Worm (Caenorhabditis elegans): ENCODE measurements around the gene tcl-2.
A peak's percentile ranks its signal among the peaks of the same experiment; 100 is the strongest.

tcl-2 gene

ce11 chrIV:183519-183918 lies 4.6 kb downstream of the tcl-2 start:
- TF ChIP-seq madf-2 (tag; optimal IDR thresholded peaks at IDR 0.05): no peak
- TF ChIP-seq ceh-14 (tag; optimal IDR thresholded peaks at IDR 0.05): no peak
- TF ChIP-seq dmd-4 (tag; optimal IDR thresholded peaks at IDR 0.05; ENCODE audit: borderline replicate concordance): no peak
- no peak for TF ChIP-seq ttx-3 (tag; optimal IDR thresholded peaks at IDR 0.05)
- no peak for TF ChIP-seq fkh-6 (tag; optimal IDR thresholded peaks at IDR 0.05)
- TF ChIP-seq tbx-2 (tag; optimal IDR thresholded peaks at IDR 0.05): no peak
- TF ChIP-seq hlh-30 (tag; optimal IDR thresholded peaks at IDR 0.05; ENCODE audit: insufficient read depth): no peak
- no peak for TF ChIP-seq unc-3 (GFP tag; conservative IDR thresholded peaks at IDR 0.05)
- TF ChIP-seq unc-3 (tag; optimal IDR thresholded peaks at IDR 0.05): no peak

- no peak for TF ChIP-seq tbx-2 (tag; optimal IDR thresholded peaks at IDR 0.05)
- TF ChIP-seq dve-1 (tag; optimal IDR thresholded peaks at IDR 0.05): no peak
- no peak for TF ChIP-seq T23F11.4 (GFP tag; optimal IDR thresholded peaks at IDR 0.05)
- TF ChIP-seq ama-1 (optimal IDR thresholded peaks at IDR 0.05): no peak
- no peak for TF ChIP-seq ceh-2 (tag; optimal IDR thresholded peaks at IDR 0.05)
- no peak for TF ChIP-seq zip-5 (tag; optimal IDR thresholded peaks at IDR 0.05)
- TF ChIP-seq K09A11.1 (tag; optimal IDR thresholded peaks at IDR 0.05; ENCODE audit: insufficient read depth): no peak
- no peak for TF ChIP-seq npax-4 (tag; optimal IDR thresholded peaks at IDR 0.05)
- TF ChIP-seq hlh-8 (tag; optimal IDR thresholded peaks at IDR 0.05): no peak
- TF ChIP-seq nhr-11 (tag; optimal IDR thresholded peaks at IDR 0.05): no peak
- no peak for TF ChIP-seq ceh-14 (tag; optimal IDR thresholded peaks at IDR 0.05)
- no peak for TF ChIP-seq pha-2 (tag; optimal IDR thresholded peaks at IDR 0.05)
- no peak for TF ChIP-seq unc-86 (tag; optimal IDR thresholded peaks at IDR 0.05)
- TF ChIP-seq syd-9 (tag; optimal IDR thresholded peaks at IDR 0.05): no peak
Measured at ce11 chrIV:184184-184583, 5.3 kb downstream of the tcl-2 start, which contains the start of gene pnc-1. Gene pnc-1, plus strand, starts transcription at chrIV:184484.

ce11 chrIV:186110-186509 lies 7.2 kb downstream of the tcl-2 start:
- TF ChIP-seq tbx-2 (tag; optimal IDR thresholded peaks at IDR 0.05) (peak; percentile 22), nfya-1 (tag; optimal IDR thresholded peaks at IDR 0.05) (peak; percentile 7), unc-42 (tag; optimal IDR thresholded peaks at IDR 0.05) (peak; percentile 25), hlh-8 (tag; optimal IDR thresholded peaks at IDR 0.05) (no peak), pax-1 (tag; optimal IDR thresholded peaks at IDR 0.05) (no peak), ceh-34 (tag; optimal IDR thresholded peaks at IDR 0.05) (peak; percentile 97), ceh-19 (GFP tag; optimal IDR thresholded peaks at IDR 0.05) (peak; percentile 49), pat-9 (tag; optimal IDR thresholded peaks at IDR 0.05) (no peak), ceh-14 (tag; optimal IDR thresholded peaks at IDR 0.05) (peak; percentile 18)

- TF ChIP-seq dmd-4 (tag; optimal IDR thresholded peaks at IDR 0.05; ENCODE audit: borderline replicate concordance) (no peak), K02D7.2 (tag; optimal IDR thresholded peaks at IDR 0.05) (no peak), npax-4 (tag; optimal IDR thresholded peaks at IDR 0.05) (no peak), sdc-2 (tag; optimal IDR thresholded peaks at IDR 0.05) (no peak), ceh-30 (tag; optimal IDR thresholded peaks at IDR 0.05) (no peak), eyg-1 (tag; optimal IDR thresholded peaks at IDR 0.05) (no peak), ttx-3 (tag; optimal IDR thresholded peaks at IDR 0.05) (no peak), pat-9 (tag; optimal IDR thresholded peaks at IDR 0.05) (no peak), ceh-14 (tag; optimal IDR thresholded peaks at IDR 0.05) (peak; percentile 7)
Measured at ce11 chrIV:187336-187735, 8.5 kb downstream of the tcl-2 start.

- TF ChIP-seq che-1 (tag; optimal IDR thresholded peaks at IDR 0.05): no peak
- TF ChIP-seq unc-55 (GFP tag; optimal IDR thresholded peaks at IDR 0.05): no peak
- TF ChIP-seq ceh-14 (tag; optimal IDR thresholded peaks at IDR 0.05): no peak
- TF ChIP-seq pax-1 (tag; optimal IDR thresholded peaks at IDR 0.05): no peak
- no peak for TF ChIP-seq ztf-16 (tag; optimal IDR thresholded peaks at IDR 0.05)
- no peak for TF ChIP-seq ceh-19 (GFP tag; optimal IDR thresholded peaks at IDR 0.05)
- TF ChIP-seq tbx-2 (tag; optimal IDR thresholded peaks at IDR 0.05): no peak
- no peak for TF ChIP-seq nhr-11 (tag; optimal IDR thresholded peaks at IDR 0.05)
- TF ChIP-seq ceh-6 (GFP tag; optimal IDR thresholded peaks at IDR 0.05): no peak
Measured at ce11 chrIV:189087-189486, 10.2 kb downstream of the tcl-2 start.

All from whole organism, late embryonic.